Fruit fly (Drosophila melanogaster): ENCODE measurements around the gene Vha16-3.

DNA sequence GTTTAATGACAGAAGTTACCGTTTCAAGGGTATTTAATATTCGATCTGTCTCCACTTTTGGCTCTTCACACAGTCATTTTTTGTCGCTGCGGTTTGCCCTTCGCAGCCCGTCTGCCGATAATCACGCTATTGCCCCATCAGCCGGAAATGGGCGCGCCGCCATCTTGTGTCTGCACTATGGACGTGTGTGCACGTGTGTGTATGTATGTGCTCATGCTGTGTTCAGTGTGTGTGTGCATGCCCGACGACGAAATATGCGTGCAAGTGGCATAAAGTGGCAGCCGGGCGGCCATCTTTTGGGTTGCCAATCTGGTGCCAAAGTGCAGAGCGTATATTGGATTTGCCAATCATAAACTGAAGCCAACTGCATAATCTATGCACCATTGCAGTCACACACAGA, 18.6 kb upstream of the Vha16-3 start:
- TF ChIP-seq EcR (GFP tag; optimal IDR thresholded peaks at IDR 0.05), result no peak
- no peak for TF ChIP-seq usp (GFP tag; optimal IDR thresholded peaks at IDR 0.05)
